Fruit fly (Drosophila melanogaster) whole organism, embryonic: ENCODE results near the gene CG6766.
A peak's percentile ranks its signal among the peaks of the same experiment; 100 is the strongest.

Source experiments
- Atf-2 ChIP-seq: fragments of 200-800 bp; sonication (Bioruptor generic); optimal IDR thresholded peaks from 2 replicates; lab custom pipeline; 2016; ENCODE audit warnings: missing biosample characterization, missing genetic modification characterization
- B-H2 ChIP-seq: fragments of 200-800 bp; sonication (Bioruptor generic); optimal IDR thresholded peaks from 2 replicates; lab custom pipeline; 2018; ENCODE audit warnings: missing biosample characterization, mild to moderate bottlenecking, missing genetic modification characterization
- Bgb ChIP-seq: fragments of 200-800 bp; sonication (Bioruptor generic); IDR thresholded peaks from 2 replicates; pipeline ENCODE4 v1.3.6; 2022; ENCODE audit warnings: missing biosample characterization, missing genetic modification characterization; ENCODE audit not compliant: partially characterized antibody
- CG11695 ChIP-seq: fragments of 200-800 bp; sonication (Bioruptor generic); IDR thresholded peaks from 3 replicates; pipeline ENCODE4 v1.3.6; 2022; ENCODE audit warnings: missing biosample characterization, missing genetic modification characterization
- CG12744 ChIP-seq: fragments of 200-800 bp; sonication (Bioruptor generic); optimal IDR thresholded peaks from 2 replicates; lab custom pipeline; 2016; ENCODE audit warnings: missing biosample characterization, missing genetic modification characterization
- CG12942 ChIP-seq: fragments of 200-800 bp; sonication (Bioruptor generic); optimal IDR thresholded peaks from 3 replicates; lab custom pipeline; 2016; ENCODE audit warnings: missing biosample characterization, missing genetic modification characterization
- CG15514 ChIP-seq: fragments of 200-800 bp; sonication (Bioruptor generic); optimal IDR thresholded peaks from 3 replicates; lab custom pipeline; 2017; ENCODE audit warnings: missing biosample characterization, missing genetic modification characterization, mild to moderate bottlenecking, moderate library complexity, missing genetic modification reagents
- CG15696 ChIP-seq: fragments of 200-800 bp; sonication (Bioruptor generic); optimal IDR thresholded peaks from 2 replicates; lab custom pipeline; 2019; ENCODE audit warnings: missing biosample characterization, mild to moderate bottlenecking, missing genetic modification characterization, moderate library complexity
- CG1832 ChIP-seq: fragments of 200-800 bp; sonication (Bioruptor generic); optimal IDR thresholded peaks from 2 replicates; lab custom pipeline; 2017; ENCODE audit warnings: missing biosample characterization, mild to moderate bottlenecking, missing genetic modification characterization, inconsistent platforms
- CG30403 ChIP-seq: fragments of 200-800 bp; sonication (Bioruptor generic); optimal IDR thresholded peaks from 3 replicates; lab custom pipeline; 2016; ENCODE audit warnings: missing biosample characterization, missing genetic modification characterization
- CG3407 ChIP-seq: fragments of 200-800 bp; sonication (Bioruptor generic); optimal IDR thresholded peaks from 2 replicates; lab custom pipeline; 2018; ENCODE audit warnings: missing biosample characterization, mild to moderate bottlenecking, missing genetic modification characterization
- CG34224 ChIP-seq: fragments of 200-800 bp; sonication (Bioruptor generic); IDR thresholded peaks from 3 replicates; pipeline ENCODE4 v1.3.6; 2022; ENCODE audit warnings: missing biosample characterization, missing genetic modification characterization; ENCODE audit not compliant: partially characterized antibody
- CG43689 ChIP-seq: fragments of 200-800 bp; sonication (Bioruptor generic); IDR thresholded peaks from 2 replicates; pipeline ENCODE4 v1.3.6; 2022; ENCODE audit warnings: missing biosample characterization, missing genetic modification characterization
- CG4404 ChIP-seq: fragments of 200-800 bp; sonication (Bioruptor generic); IDR thresholded peaks from 2 replicates; pipeline ENCODE4 v1.3.6; 2022; ENCODE audit warnings: missing biosample characterization, missing genetic modification characterization
- CG4854 ChIP-seq: fragments of 200-800 bp; sonication (Bioruptor generic); optimal IDR thresholded peaks from 2 replicates; lab custom pipeline; 2016; ENCODE audit warnings: missing biosample characterization, missing genetic modification characterization, inconsistent platforms
- CG6175 ChIP-seq: fragments of 200-800 bp; sonication (Bioruptor generic); IDR thresholded peaks from 3 replicates; pipeline ENCODE4 v1.3.6; 2022; ENCODE audit warnings: missing biosample characterization, missing genetic modification characterization
- CG6689 ChIP-seq: fragments of 200-800 bp; sonication (Bioruptor generic); IDR thresholded peaks from 2 replicates; pipeline ENCODE4 v1.3.6; 2022; ENCODE audit warnings: missing biosample characterization, missing genetic modification characterization
- CG7928 ChIP-seq: fragments of 200-800 bp; sonication (Bioruptor generic); optimal IDR thresholded peaks from 2 replicates; lab custom pipeline; 2017; ENCODE audit warnings: missing biosample characterization, mild to moderate bottlenecking, missing genetic modification characterization
- CG8924 ChIP-seq: fragments of 200-800 bp; optimal IDR thresholded peaks from 3 replicates; lab custom pipeline; 2019; ENCODE audit warnings: missing biosample characterization, mild to moderate bottlenecking, missing genetic modification characterization, moderate library complexity
- CG9609 ChIP-seq: fragments of 200-800 bp; sonication (Bioruptor generic); optimal IDR thresholded peaks from 3 replicates; lab custom pipeline; 2016; ENCODE audit warnings: missing biosample characterization, missing genetic modification characterization
- CG9727 ChIP-seq: fragments of 200-800 bp; sonication (Bioruptor generic); optimal IDR thresholded peaks from 3 replicates; lab custom pipeline; 2017; ENCODE audit warnings: missing biosample characterization, mild to moderate bottlenecking, missing genetic modification characterization
- CHES-1-like ChIP-seq: fragments of 200-800 bp; sonication (Bioruptor generic); optimal IDR thresholded peaks from 2 replicates; lab custom pipeline; 2016; ENCODE audit warnings: missing biosample characterization, missing genetic modification characterization
- Dbx ChIP-seq: fragments of 200-800 bp; sonication (Bioruptor generic); IDR thresholded peaks from 3 replicates; pipeline ENCODE4 v1.3.6; 2022; ENCODE audit warnings: missing biosample characterization, missing genetic modification characterization
- E2f2 ChIP-seq: fragments of 200-800 bp; sonication (Bioruptor generic); IDR thresholded peaks from 2 replicates; pipeline ENCODE4 v1.3.6; 2022; ENCODE audit warnings: missing biosample characterization, missing genetic modification characterization
- HLHmδ ChIP-seq: fragments of 200-800 bp; sonication (Bioruptor generic); optimal IDR thresholded peaks from 2 replicates; lab custom pipeline; 2018; ENCODE audit warnings: missing biosample characterization, mild to moderate bottlenecking, missing genetic modification characterization, moderate library complexity
- Hey ChIP-seq: fragments of 200-800 bp; sonication (Bioruptor generic); optimal IDR thresholded peaks from 3 replicates; lab custom pipeline; 2018; ENCODE audit warnings: missing biosample characterization, mild to moderate bottlenecking, missing genetic modification characterization
- Kr ChIP-seq: fragments of 200-800 bp; sonication (Bioruptor generic); optimal IDR thresholded peaks from 2 replicates; lab custom pipeline; 2017; ENCODE audit warnings: missing biosample characterization, mild to moderate bottlenecking, missing genetic modification characterization
- Mes4 ChIP-seq: fragments of 200-800 bp; sonication (Bioruptor generic); optimal IDR thresholded peaks from 2 replicates; lab custom pipeline; 2016; ENCODE audit warnings: missing biosample characterization, missing genetic modification characterization
- Neu2 ChIP-seq: fragments of 200-800 bp; sonication (Bioruptor generic); optimal IDR thresholded peaks from 3 replicates; lab custom pipeline; 2016; ENCODE audit warnings: missing biosample characterization, missing genetic modification characterization, borderline replicate concordance
- Poxn ChIP-seq: fragments of 200-800 bp; sonication (Bioruptor generic); IDR thresholded peaks from 2 replicates; pipeline ENCODE4 v1.3.6; 2022; ENCODE audit warnings: missing biosample characterization, missing genetic modification characterization
- Ptx1 ChIP-seq: fragments of 200-800 bp; sonication (Bioruptor generic); IDR thresholded peaks from 2 replicates; pipeline ENCODE4 v1.3.6; 2022; ENCODE audit warnings: missing biosample characterization, missing genetic modification characterization
- Xbp1 ChIP-seq: fragments of 200-800 bp; sonication (Bioruptor generic); optimal IDR thresholded peaks from 3 replicates; lab custom pipeline; 2016; ENCODE audit warnings: missing biosample characterization, mild to moderate bottlenecking, missing genetic modification characterization
- cg ChIP-seq: fragments of 200-800 bp; sonication (Bioruptor generic); optimal IDR thresholded peaks from 3 replicates; lab custom pipeline; 2019; ENCODE audit warnings: missing biosample characterization, mild to moderate bottlenecking, missing genetic modification characterization, moderate library complexity
- da ChIP-seq: fragments of 200-800 bp; sonication (Bioruptor generic); optimal IDR thresholded peaks from 2 replicates; lab custom pipeline; 2016; ENCODE audit warnings: missing biosample characterization, missing genetic modification characterization
- danr ChIP-seq: fragments of 200-800 bp; sonication (Bioruptor generic); IDR thresholded peaks from 2 replicates; pipeline ENCODE4 v1.3.6; 2022; ENCODE audit warnings: missing biosample characterization, missing genetic modification characterization
- exex ChIP-seq: fragments of 200-800 bp; sonication (Bioruptor generic); optimal IDR thresholded peaks from 4 replicates; lab custom pipeline; 2018; ENCODE audit warnings: missing biosample characterization, mild to moderate bottlenecking, missing genetic modification characterization, moderate library complexity
- ham ChIP-seq: fragments of 200-800 bp; sonication (Bioruptor generic); IDR thresholded peaks from 2 replicates; pipeline ENCODE4 v1.3.6; 2022; ENCODE audit warnings: missing biosample characterization, missing genetic modification characterization
- maf-S ChIP-seq: fragments of 200-800 bp; sonication (Bioruptor generic); optimal IDR thresholded peaks from 2 replicates; lab custom pipeline; 2016; ENCODE audit warnings: missing biosample characterization, missing genetic modification characterization
- mam ChIP-seq: fragments of 200-800 bp; sonication (Bioruptor generic); optimal IDR thresholded peaks from 3 replicates; lab custom pipeline; 2016; ENCODE audit warnings: missing biosample characterization, missing genetic modification characterization
- onecut ChIP-seq: fragments of 200-800 bp; sonication (Bioruptor generic); IDR thresholded peaks from 2 replicates; pipeline ENCODE4 v1.3.6; 2022; ENCODE audit warnings: missing biosample characterization, missing genetic modification characterization
- pan ChIP-seq, 4 experiments: fragments of >200 bp in 3 of 4; fragments of 200-800 bp in 1 of 4; sonication (Bioruptor generic) in 1 of 4; optimal IDR thresholded peaks in 3 of 4; IDR thresholded peaks in 1 of 4; 2 replicates each; pipeline versions ENCODE4 v1.3.6 to Lab custom; 2017 to 2022; ENCODE audit warnings: missing biosample characterization in 2 of 4, missing genetic modification characterization in 2 of 4, mixed read lengths in 1 of 4
- pnt ChIP-seq: fragments of 200-800 bp; sonication (Bioruptor generic); optimal IDR thresholded peaks from 3 replicates; lab custom pipeline; 2016; ENCODE audit warnings: missing biosample characterization, missing genetic modification characterization
- repo ChIP-seq: fragments of 200-800 bp; sonication (Bioruptor generic); optimal IDR thresholded peaks from 2 replicates; lab custom pipeline; 2016; ENCODE audit warnings: missing biosample characterization, missing genetic modification characterization
- ro ChIP-seq: fragments of 200-800 bp; sonication (Bioruptor generic); IDR thresholded peaks from 2 replicates; pipeline ENCODE4 v1.3.6; 2022; ENCODE audit warnings: missing biosample characterization, missing genetic modification characterization
- scrt ChIP-seq: fragments of 200-800 bp; sonication (Bioruptor generic); optimal IDR thresholded peaks from 2 replicates; lab custom pipeline; 2018; ENCODE audit warnings: missing biosample characterization, mild to moderate bottlenecking, missing genetic modification characterization, moderate library complexity
- sens-2 ChIP-seq: fragments of 200-800 bp; sonication (Bioruptor generic); IDR thresholded peaks from 2 replicates; pipeline ENCODE4 v1.3.6; 2022; ENCODE audit warnings: missing biosample characterization, missing genetic modification characterization
- trh ChIP-seq: fragments of 200-800 bp; sonication (Bioruptor generic); optimal IDR thresholded peaks from 2 replicates; lab custom pipeline; 2016; ENCODE audit warnings: missing biosample characterization, missing genetic modification characterization
- twi ChIP-seq: fragments of 200-800 bp; optimal IDR thresholded peaks from 2 replicates; lab custom pipeline; 2019; ENCODE audit warnings: missing biosample characterization, mild to moderate bottlenecking, missing genetic modification characterization, moderate library complexity
- unc-4 ChIP-seq: fragments of 200-800 bp; sonication (Bioruptor generic); IDR thresholded peaks from 2 replicates; pipeline ENCODE4 v1.3.6; 2022; ENCODE audit warnings: missing biosample characterization, missing genetic modification characterization; ENCODE audit not compliant: partially characterized antibody

The CG6766 gene

DNA sequence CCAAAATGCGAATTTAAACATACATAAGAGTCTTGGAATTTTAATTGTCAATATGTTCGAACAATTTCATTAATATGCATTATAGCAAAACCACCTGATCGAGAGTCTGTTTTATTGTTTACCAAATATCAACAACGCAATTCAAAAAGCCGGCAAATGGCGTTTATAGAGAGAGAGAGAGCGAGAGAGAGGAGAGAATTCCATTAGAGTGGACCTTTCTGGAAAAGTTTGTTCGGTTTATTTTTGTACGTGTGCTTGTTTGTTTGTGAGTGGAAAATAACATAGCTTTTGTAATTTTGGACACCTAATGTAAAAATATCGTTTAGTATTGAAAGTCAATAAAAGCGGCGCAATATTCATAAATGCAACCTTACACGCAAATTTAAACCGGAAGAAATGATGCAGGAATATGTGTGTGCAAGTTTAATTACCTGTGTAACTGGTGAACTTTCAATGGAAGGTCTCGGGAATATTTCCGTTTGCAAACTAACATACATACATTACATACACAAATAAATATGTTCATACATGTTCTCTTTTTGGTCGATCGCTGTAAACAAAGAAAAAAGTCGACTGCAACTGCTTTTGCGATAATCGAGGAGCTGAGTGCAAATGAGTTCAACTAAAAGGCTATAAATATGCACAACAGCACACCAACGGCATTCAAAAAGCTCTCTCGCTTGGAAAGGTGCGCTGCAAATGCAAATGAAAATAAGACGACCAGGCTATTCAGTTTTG is 4.3 kb upstream of the CG6766 start, which contains the start of gene CG6785 (continued):
- TF ChIP-seq CG34224 (GFP tag; lab: Robert Waterston, UW), result peak; percentile 26; the same call in 1 of the 3 replicates
- TF ChIP-seq CG15696 (tag; lab: Kevin White, UChicago), result peak; percentile 51
- peak; percentile 29; the same call in 1 of the 2 replicates for TF ChIP-seq sens-2 (GFP tag; lab: Robert Waterston, UW)
- no peak for TF ChIP-seq Neu2 (GFP tag; lab: Kevin White, UChicago)
- TF ChIP-seq mam (GFP tag; lab: Kevin White, UChicago), result peak; percentile 37
- peak; percentile 84 for TF ChIP-seq CG12942 (GFP tag; lab: Kevin White, UChicago)
- peak; percentile 39 for TF ChIP-seq CG30403 (GFP tag; lab: Kevin White, UChicago)
- peak; percentile 86 for TF ChIP-seq Hey
- peak; percentile 59 for TF ChIP-seq Kr (GFP tag; lab: Kevin White, UChicago)
- TF ChIP-seq CG9609 (GFP tag; lab: Kevin White, UChicago), result peak; percentile 52
- TF ChIP-seq Poxn (GFP tag; lab: Robert Waterston, UW), result no peak
- TF ChIP-seq CG4404 (GFP tag; lab: Robert Waterston, UW), result no peak
- TF ChIP-seq maf-S (GFP tag; lab: Kevin White, UChicago), result peak; percentile 66
- peak; percentile 20; the same call in 1 of the 2 replicates for TF ChIP-seq CG6689 (GFP tag; lab: Robert Waterston, UW)
- peak; percentile 30 for TF ChIP-seq CG7928
- peak; percentile 85 for TF ChIP-seq CG8924 (tag; lab: Kevin White, UChicago)
- no peak for TF ChIP-seq Ptx1 (GFP tag; lab: Robert Waterston, UW)
- peak; percentile 78 for TF ChIP-seq CG9727 (GFP tag; lab: Kevin White, UChicago)
- peak; percentile 91 for TF ChIP-seq Mes4
- TF ChIP-seq Atf-2 (GFP tag; lab: Kevin White, UChicago), result peak; percentile 86
- peak; percentile 71 for TF ChIP-seq CG11695 (GFP tag; lab: Robert Waterston, UW)
- no peak for TF ChIP-seq CG43689 (GFP tag; lab: Robert Waterston, UW)
- TF ChIP-seq danr (GFP tag; lab: Robert Waterston, UW), result no peak
- peak; percentile 88 for TF ChIP-seq B-H2 (GFP tag; lab: Kevin White, UChicago)
- peak; percentile 86 for TF ChIP-seq CG15514 (GFP tag; lab: Kevin White, UChicago)
- TF ChIP-seq exex, result peak; percentile 70
- TF ChIP-seq pan (optimal IDR thresholded peaks at IDR 0.05; lab: Kevin White, UChicago), result no peak
- peak in 1 of 2 experiments; percentile 59 for TF ChIP-seq pan (GFP tag; optimal IDR thresholded peaks at IDR 0.05 in 1 of 2, IDR thresholded peaks at IDR 0.05 in 1 of 2)
- peak; percentile 74 for TF ChIP-seq scrt
- peak; percentile 93 for TF ChIP-seq CG3407
- TF ChIP-seq ham (GFP tag; lab: Robert Waterston, UW), result no peak
- peak; percentile 70; the same call in 2 of the 3 replicates for TF ChIP-seq Dbx (GFP tag; lab: Robert Waterston, UW)
- peak; percentile 88 for TF ChIP-seq CG12744 (GFP tag; lab: Kevin White, UChicago)
- TF ChIP-seq Bgb (GFP tag; lab: Robert Waterston, UW), result 0 out of 2 replicates have a peak, but pooled peaks have one; percentile 5
- TF ChIP-seq E2f2 (GFP tag; lab: Robert Waterston, UW), result peak; percentile 48; the same call in 1 of the 2 replicates
- TF ChIP-seq CG6175, result no peak
- TF ChIP-seq HLHmδ (GFP tag; lab: Kevin White, UChicago), result peak; percentile 71
- TF ChIP-seq da (GFP tag; lab: Kevin White, UChicago), result peak; percentile 64
- peak; percentile 95 for TF ChIP-seq CHES-1-like (GFP tag; lab: Kevin White, UChicago)
- peak; percentile 74 for TF ChIP-seq onecut (GFP tag; lab: Robert Waterston, UW)
- TF ChIP-seq cg (GFP tag; lab: Kevin White, UChicago), result peak; percentile 43
- TF ChIP-seq twi (tag; lab: Kevin White, UChicago), result peak; percentile 33
- peak; percentile 51 for TF ChIP-seq Xbp1 (GFP tag; lab: Kevin White, UChicago)
- peak; percentile 74 for TF ChIP-seq pnt (GFP tag; lab: Kevin White, UChicago)
- TF ChIP-seq unc-4 (GFP tag; lab: Robert Waterston, UW), result 0 out of 2 replicates have a peak, but pooled peaks have one; percentile 17
- no peak for TF ChIP-seq CG1832
- TF ChIP-seq trh (GFP tag; lab: Kevin White, UChicago), result peak; percentile 86
- TF ChIP-seq ro (GFP tag; lab: Robert Waterston, UW), result no peak
- peak; percentile 81 for TF ChIP-seq repo (GFP tag; lab: Kevin White, UChicago)
- peak; percentile 83 for TF ChIP-seq CG4854
